Fruit fly (Drosophila melanogaster): Measurements from ENCODE around the gene GAA1.

Gene GAA1

DNA sequence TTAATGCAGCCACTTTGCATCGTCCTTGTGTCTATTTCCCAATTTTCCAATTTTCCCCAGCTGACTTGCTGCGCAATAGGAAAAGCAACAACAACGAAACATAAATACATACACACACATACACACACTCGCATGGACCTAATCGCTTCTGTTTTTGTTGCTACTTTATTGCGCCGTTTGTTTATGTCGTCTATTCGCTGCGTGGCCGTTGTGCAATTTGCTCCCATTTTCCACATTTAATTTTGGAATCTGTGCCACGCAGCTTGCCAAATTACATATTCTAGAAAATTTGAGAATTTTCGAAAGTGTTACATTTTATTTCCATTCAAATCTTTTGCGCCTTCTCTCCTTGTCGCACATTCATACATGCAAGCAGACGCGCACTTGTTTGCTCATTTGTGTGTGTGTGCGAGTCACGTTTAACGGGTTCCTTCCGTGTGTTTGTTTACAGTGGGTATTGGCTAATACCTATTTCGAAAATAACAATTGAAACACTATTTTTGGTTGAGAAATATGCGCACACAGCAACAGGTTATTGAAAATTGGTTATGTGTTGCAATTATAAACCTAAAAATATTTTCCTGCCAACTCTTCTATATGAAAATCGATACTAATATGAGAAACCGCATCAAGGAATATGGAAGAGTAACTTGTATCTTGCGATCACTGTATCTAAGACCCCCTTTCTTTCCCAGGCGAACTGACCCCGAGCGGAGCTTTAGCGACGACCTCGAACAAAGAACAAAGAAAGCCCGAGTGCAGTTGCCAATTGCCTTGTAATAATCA is 7.2 kb upstream of the GAA1 start (continued):
- no peak for TF ChIP-seq Eip93F (GFP tag; optimal IDR thresholded peaks at IDR 0.05)
- TF ChIP-seq Met (GFP tag; optimal IDR thresholded peaks at IDR 0.05): peak; percentile 91
- TF ChIP-seq net (GFP tag; optimal IDR thresholded peaks at IDR 0.05): peak; percentile 86
- TF ChIP-seq CG34406 (GFP tag; optimal IDR thresholded peaks at IDR 0.05): peak; percentile 70
- TF ChIP-seq fkh (GFP tag; optimal IDR thresholded peaks at IDR 0.05): peak; percentile 96
- peak; percentile 81 for TF ChIP-seq CG6276 (GFP tag; optimal IDR thresholded peaks at IDR 0.05)
- TF ChIP-seq CG7368 (GFP tag; optimal IDR thresholded peaks at IDR 0.05): peak; percentile 83
- peak; percentile 58 for TF ChIP-seq Blimp-1 (GFP tag; optimal IDR thresholded peaks at IDR 0.05)
- TF ChIP-seq Eip78C (GFP tag): peak; percentile 95
- peak; percentile 38 for TF ChIP-seq fd85E (GFP tag; optimal IDR thresholded peaks at IDR 0.05)

DNA sequence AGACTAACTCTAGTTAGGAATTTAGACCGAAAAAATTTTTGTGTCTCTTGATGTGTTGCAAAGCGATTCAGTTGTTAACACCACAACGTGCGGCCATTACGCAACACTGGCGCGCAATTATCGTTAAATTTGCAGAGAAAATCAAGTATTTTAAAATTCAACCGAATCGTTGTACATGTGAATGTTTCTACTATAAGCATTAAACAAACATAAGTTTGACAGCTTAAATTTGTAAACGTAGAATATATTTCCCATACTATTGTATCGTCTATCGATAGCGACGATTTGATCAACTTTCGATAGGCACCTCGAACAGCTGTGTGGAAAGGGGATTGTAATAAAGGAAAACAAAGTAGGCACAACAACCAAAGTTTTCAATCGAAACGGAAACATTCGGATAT is 6.4 kb upstream of the GAA1 start, which contains the start of the genes Usp30 and CG16721:
TSS of gene Usp30 (minus strand) at position 245 of the 401 bp plus-strand sequence.
TSS of gene CG16721 (plus strand) at position 327 of the 401 bp plus-strand sequence.
- no peak for TF ChIP-seq CG11294 (GFP tag; IDR thresholded peaks at IDR 0.05)
- peak; percentile 53 for TF ChIP-seq achi (GFP tag; optimal IDR thresholded peaks at IDR 0.05)
- TF ChIP-seq Ets21C (GFP tag; optimal IDR thresholded peaks at IDR 0.05): peak; percentile 34
- peak; percentile 30 for TF ChIP-seq fd85E (GFP tag; optimal IDR thresholded peaks at IDR 0.05)
- peak; percentile 57 for TF ChIP-seq Met (GFP tag; optimal IDR thresholded peaks at IDR 0.05)
- no peak for TF ChIP-seq fkh (GFP tag; optimal IDR thresholded peaks at IDR 0.05)
- no peak for TF ChIP-seq Sox15 (GFP tag; optimal IDR thresholded peaks at IDR 0.05)
- TF ChIP-seq esn (GFP tag; optimal IDR thresholded peaks at IDR 0.05): peak; percentile 69
- no peak for TF ChIP-seq dac (GFP tag; optimal IDR thresholded peaks at IDR 0.05)
- peak; percentile 77 for TF ChIP-seq dsx (GFP tag; optimal IDR thresholded peaks at IDR 0.05; ENCODE audit: poor library complexity, severe bottlenecking)
- TF ChIP-seq CG8632 (GFP tag; optimal IDR thresholded peaks at IDR 0.05): peak; percentile 8
- no peak for TF ChIP-seq Eip75B (GFP tag; optimal IDR thresholded peaks at IDR 0.05)
- no peak for TF ChIP-seq salr (GFP tag; optimal IDR thresholded peaks at IDR 0.05)
- peak; percentile 6 for TF ChIP-seq Ets96B (tag; optimal IDR thresholded peaks at IDR 0.05)
- peak; percentile 67 for TF ChIP-seq Eip78C (GFP tag)
- TF ChIP-seq CG8319 (GFP tag; optimal IDR thresholded peaks at IDR 0.05): peak; percentile 4
- no peak for TF ChIP-seq Eip93F (GFP tag; optimal IDR thresholded peaks at IDR 0.05)
- TF ChIP-seq lz (GFP tag; optimal IDR thresholded peaks at IDR 0.05): peak; percentile 67
- TF ChIP-seq Hr4 (GFP tag; optimal IDR thresholded peaks at IDR 0.05): peak; percentile 10
- TF ChIP-seq fd59A (GFP tag; optimal IDR thresholded peaks at IDR 0.05): peak; percentile 20
- no peak for TF ChIP-seq CG15336 (GFP tag; IDR thresholded peaks at IDR 0.05)
- no peak for TF ChIP-seq Hr38 (GFP tag; optimal IDR thresholded peaks at IDR 0.05)
- no peak for TF ChIP-seq spab (GFP tag; optimal IDR thresholded peaks at IDR 0.05)
- peak; percentile 69 for TF ChIP-seq Sox14 (GFP tag; optimal IDR thresholded peaks at IDR 0.05)
- TF ChIP-seq CG3919 (GFP tag; optimal IDR thresholded peaks at IDR 0.05): peak; percentile 51
- no peak for TF ChIP-seq Sox102F (GFP tag; optimal IDR thresholded peaks at IDR 0.05)
- peak; percentile 61 for TF ChIP-seq cyc (GFP tag; optimal IDR thresholded peaks at IDR 0.05)
- peak; percentile 49 for TF ChIP-seq Hr39 (GFP tag; optimal IDR thresholded peaks at IDR 0.05)
- peak; percentile 61; the same call in 2 of the 3 replicates for TF ChIP-seq CG6163 (GFP tag; IDR thresholded peaks at IDR 0.05)
- no peak for TF ChIP-seq OdsH (GFP tag; optimal IDR thresholded peaks at IDR 0.05)
- TF ChIP-seq CG31627 (GFP tag; optimal IDR thresholded peaks at IDR 0.05): peak; percentile 57
- TF ChIP-seq CG6792 (GFP tag; optimal IDR thresholded peaks at IDR 0.05): peak; percentile 4
- TF ChIP-seq CG1621 (tag; optimal IDR thresholded peaks at IDR 0.05): peak; percentile 51
- peak; percentile 23 for TF ChIP-seq CG11762 (GFP tag; optimal IDR thresholded peaks at IDR 0.05; ENCODE audit: insufficient read depth)
- TF ChIP-seq net (GFP tag; optimal IDR thresholded peaks at IDR 0.05): no peak
- peak; percentile 7 for TF ChIP-seq CG7368 (GFP tag; optimal IDR thresholded peaks at IDR 0.05)
- peak; percentile 20 for TF ChIP-seq CG3032 (tag; optimal IDR thresholded peaks at IDR 0.05)
- peak; percentile 65 for TF ChIP-seq topi (GFP tag; optimal IDR thresholded peaks at IDR 0.05)
- TF ChIP-seq vri (GFP tag; optimal IDR thresholded peaks at IDR 0.05): no peak
- TF ChIP-seq acj6 (GFP tag; optimal IDR thresholded peaks at IDR 0.05): peak; percentile 33
- TF ChIP-seq CG10631 (GFP tag; optimal IDR thresholded peaks at IDR 0.05): peak; percentile 37
- TF ChIP-seq CG34406 (GFP tag; optimal IDR thresholded peaks at IDR 0.05): peak; percentile 10
